Worm (Caenorhabditis elegans) whole organism, young adult: ENCODE results near the gene Y59A8B.12.
A peak's percentile ranks its signal among the peaks of the same experiment; 100 is the strongest.

ENCODE experiments used
- B0261.1 ChIP-seq: sonication (generic microtip); optimal IDR thresholded peaks from 2 replicates; lab custom pipeline; 2016; ENCODE audit warnings: mild to moderate bottlenecking, missing genetic modification characterization, moderate library complexity, missing compliant biosample characterization
- D2030.7 ChIP-seq: fragments of 200-800 bp; sonication (Bioruptor generic); IDR thresholded peaks from 2 replicates; pipeline ENCODE4 v1.3.6; 2022; ENCODE audit warnings: missing genetic modification reagents, missing genetic modification characterization, missing compliant biosample characterization
- F23B12.7 ChIP-seq: sonication (generic microtip); optimal IDR thresholded peaks from 2 replicates; lab custom pipeline; 2017; ENCODE audit warnings: missing genetic modification characterization, mild to moderate bottlenecking, missing compliant biosample characterization, antibody characterized with exemption, moderate library complexity; ENCODE audit not compliant: insufficient read depth
- F49E8.2 ChIP-seq: sonication (generic microtip); optimal IDR thresholded peaks from 3 replicates; lab custom pipeline; 2017; ENCODE audit warnings: missing genetic modification characterization, mild to moderate bottlenecking, missing compliant biosample characterization, antibody characterized with exemption, moderate library complexity; ENCODE audit not compliant: insufficient read depth
- F52B5.7 ChIP-seq: sonication (generic microtip); optimal IDR thresholded peaks from 2 replicates; lab custom pipeline; 2016; ENCODE audit warnings: mild to moderate bottlenecking, missing genetic modification characterization, missing compliant biosample characterization
- attf-5 ChIP-seq: fragments of 200-800 bp; sonication (Bioruptor generic); optimal IDR thresholded peaks from 2 replicates; lab custom pipeline; 2018; ENCODE audit warnings: mild to moderate bottlenecking, missing genetic modification characterization, missing compliant biosample characterization
- ccch-3 ChIP-seq: fragments of 200-800 bp; sonication (Bioruptor generic); optimal IDR thresholded peaks from 2 replicates; lab custom pipeline; 2018; ENCODE audit warnings: mild to moderate bottlenecking, missing genetic modification characterization, missing compliant biosample characterization
- cebp-1 ChIP-seq, 2 experiments: fragments of 200-800 bp in 1 of 2; sonication (Bioruptor generic) in 1 of 2; sonication (generic microtip) in 1 of 2; IDR thresholded peaks in 1 of 2; optimal IDR thresholded peaks in 1 of 2; 2 replicates each; pipeline versions ENCODE4 v1.3.6 to Lab custom; 2017 to 2022; ENCODE audit warnings: missing compliant biosample characterization in 2 of 2, missing genetic modification characterization in 2 of 2, mild to moderate bottlenecking in 1 of 2, missing genetic modification reagents in 1 of 2, moderate library complexity in 1 of 2
- ceh-100 ChIP-seq: fragments of 200-800 bp; sonication (Bioruptor generic); IDR thresholded peaks from 2 replicates; pipeline ENCODE4 v1.3.6; 2022; ENCODE audit warnings: missing genetic modification reagents, missing genetic modification characterization, missing compliant biosample characterization
- dpl-1 ChIP-seq: fragments of 150-350 bp; optimal IDR thresholded peaks from 2 replicates; lab custom pipeline; 2014; ENCODE audit warnings: missing biosample characterization, missing genetic modification reagents, missing genetic modification characterization
- gei-17 ChIP-seq: fragments of 200-800 bp; sonication (Bioruptor generic); optimal IDR thresholded peaks from 2 replicates; lab custom pipeline; 2018; ENCODE audit warnings: mild to moderate bottlenecking, missing genetic modification characterization, missing compliant biosample characterization
- hlh-12 ChIP-seq: sonication (generic microtip); optimal IDR thresholded peaks from 2 replicates; lab custom pipeline; 2016; ENCODE audit warnings: missing genetic modification characterization, missing compliant biosample characterization
- hmg-1.2 ChIP-seq: fragments of 200-800 bp; sonication (Bioruptor generic); IDR thresholded peaks from 2 replicates; pipeline ENCODE4 v1.3.6; 2022; ENCODE audit warnings: missing genetic modification reagents, missing genetic modification characterization, missing compliant biosample characterization
- lir-1 ChIP-seq: fragments of 200-800 bp; sonication (Bioruptor generic); conservative IDR thresholded peaks from 2 replicates; pipeline ENCODE4 v1.3.6; 2022; ENCODE audit warnings: missing genetic modification reagents, missing genetic modification characterization, missing compliant biosample characterization
- lsl-1 ChIP-seq: fragments of 200-800 bp; sonication (Bioruptor generic); optimal IDR thresholded peaks from 2 replicates; lab custom pipeline; 2018; ENCODE audit warnings: mild to moderate bottlenecking, missing genetic modification characterization, moderate library complexity, missing compliant biosample characterization
- madf-6 ChIP-seq: fragments of 200-800 bp; sonication (Bioruptor generic); IDR thresholded peaks from 2 replicates; pipeline ENCODE4 v1.3.6; 2022; ENCODE audit warnings: missing genetic modification reagents, missing genetic modification characterization, missing compliant biosample characterization
- mcd-1 ChIP-seq: fragments of 200-800 bp; sonication (Bioruptor generic); IDR thresholded peaks from 2 replicates; pipeline ENCODE4 v1.3.6; 2022; ENCODE audit warnings: missing genetic modification reagents, missing genetic modification characterization, missing compliant biosample characterization
- nhr-179 ChIP-seq: sonication (generic microtip); optimal IDR thresholded peaks from 2 replicates; lab custom pipeline; 2016; ENCODE audit warnings: mild to moderate bottlenecking, missing genetic modification characterization, missing compliant biosample characterization
- nhr-90 ChIP-seq: sonication (generic microtip); optimal IDR thresholded peaks from 2 replicates; lab custom pipeline; 2016; ENCODE audit warnings: missing genotype, mild to moderate bottlenecking, missing genetic modification characterization, missing compliant biosample characterization
- rec-8 ChIP-seq, 2 experiments: sonication (generic microtip); optimal IDR thresholded peaks; 2 replicates each; lab custom pipeline; 2016; ENCODE audit warnings: mild to moderate bottlenecking in 2 of 2, missing genetic modification characterization in 2 of 2, missing genetic modification reagents in 2 of 2, missing genotype in 2 of 2, missing biosample characterization in 1 of 2, missing compliant biosample characterization in 1 of 2, moderate library complexity in 1 of 2
- repo-1 ChIP-seq: sonication (generic microtip); optimal IDR thresholded peaks from 2 replicates; lab custom pipeline; 2017; ENCODE audit warnings: mild to moderate bottlenecking, missing genetic modification characterization, missing compliant biosample characterization
- sdz-38 ChIP-seq: sonication (generic microtip); optimal IDR thresholded peaks from 2 replicates; lab custom pipeline; 2016; ENCODE audit warnings: missing genotype, missing genetic modification characterization, missing compliant biosample characterization
- snpc-1.3 ChIP-seq: sonication (generic microtip); optimal IDR thresholded peaks from 2 replicates; lab custom pipeline; 2017; ENCODE audit warnings: missing genetic modification characterization, mild to moderate bottlenecking, missing compliant biosample characterization, antibody characterized with exemption, moderate library complexity, missing genotype, missing genetic modification reagents; ENCODE audit not compliant: insufficient read depth
- snpc-4 ChIP-seq, 5 experiments: fragments of 150-350 bp in 1 of 5; sonication (generic microtip) in 4 of 5; optimal IDR thresholded peaks; 2 replicates each; lab custom pipeline; 2014 to 2018; ENCODE audit warnings: missing genetic modification characterization in 5 of 5, missing biosample characterization in 3 of 5, antibody characterized with exemption in 2 of 5, mild to moderate bottlenecking in 2 of 5, missing compliant biosample characterization in 2 of 5, missing genotype in 2 of 5, moderate library complexity in 2 of 5, missing genetic modification reagents in 1 of 5
- sptf-2 ChIP-seq: fragments of 200-800 bp; sonication (Bioruptor generic); optimal IDR thresholded peaks from 2 replicates; lab custom pipeline; 2018; ENCODE audit warnings: mild to moderate bottlenecking, missing genetic modification characterization, missing compliant biosample characterization
- tlf-1 ChIP-seq: fragments of 200-800 bp; sonication (Bioruptor generic); optimal IDR thresholded peaks from 2 replicates; lab custom pipeline; 2018; ENCODE audit warnings: mild to moderate bottlenecking, missing genetic modification characterization, missing compliant biosample characterization
- unc-62 ChIP-seq: fragments of 150-350 bp; optimal IDR thresholded peaks from 2 replicates; lab custom pipeline; 2014; ENCODE audit warnings: missing biosample characterization, missing genetic modification reagents, missing genetic modification characterization
- xnd-1 ChIP-seq: sonication (generic microtip); optimal IDR thresholded peaks from 2 replicates; lab custom pipeline; 2016; ENCODE audit warnings: missing genotype, missing genetic modification reagents, missing genetic modification characterization, missing compliant biosample characterization

Y59A8B.12 gene

DNA sequence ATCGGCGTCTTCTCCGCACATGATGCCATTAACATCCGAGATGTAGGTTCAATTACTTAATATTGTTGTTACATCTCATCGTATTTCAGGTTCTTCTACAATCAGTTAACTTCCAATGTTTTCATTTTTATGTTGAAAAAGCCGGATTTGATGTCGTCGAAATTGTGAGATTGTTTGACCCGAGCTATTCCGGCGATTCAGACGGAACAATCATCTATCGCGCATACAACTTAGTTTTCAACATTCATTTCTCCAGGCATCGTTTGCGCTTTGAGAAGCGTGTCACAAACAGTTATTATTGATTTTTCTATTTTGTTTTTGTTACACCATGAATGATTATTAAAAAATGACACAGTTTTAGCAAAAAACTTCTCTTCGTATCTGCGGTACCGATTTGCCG is 42.5 kb upstream of the Y59A8B.12 start:
- TF ChIP-seq gei-17 (GFP tag; lab: Kevin White, UChicago) = no peak
- TF ChIP-seq F52B5.7 (tag; lab: Kevin White, UChicago) = no peak
- TF ChIP-seq nhr-179 (tag; lab: Kevin White, UChicago) = no peak
- TF ChIP-seq xnd-1 = no peak
- TF ChIP-seq repo-1 (tag; lab: Kevin White, UChicago) = no peak
- TF ChIP-seq tlf-1 (GFP tag; lab: Kevin White, UChicago) = no peak

- TF ChIP-seq F49E8.2 (tag; lab: Kevin White, UChicago) = peak; percentile 43
- TF ChIP-seq sptf-2 (GFP tag; lab: Kevin White, UChicago) = no peak
- no peak for TF ChIP-seq rec-8 (tag; optimal IDR thresholded peaks at IDR 0.05; lab: Kevin White, UChicago)
- TF ChIP-seq lsl-1 (GFP tag; lab: Kevin White, UChicago) = peak; percentile 71
- TF ChIP-seq repo-1 (tag; lab: Kevin White, UChicago) = no peak
- TF ChIP-seq snpc-1.3 (tag; lab: Kevin White, UChicago) = peak; percentile 32
Observed at ce11 chrV:18127192-18127591, 41.2 kb upstream of the Y59A8B.12 start, which contains the start of gene fbxa-211. fbxa-211 (plus strand) TSS chrV:18127519.

DNA sequence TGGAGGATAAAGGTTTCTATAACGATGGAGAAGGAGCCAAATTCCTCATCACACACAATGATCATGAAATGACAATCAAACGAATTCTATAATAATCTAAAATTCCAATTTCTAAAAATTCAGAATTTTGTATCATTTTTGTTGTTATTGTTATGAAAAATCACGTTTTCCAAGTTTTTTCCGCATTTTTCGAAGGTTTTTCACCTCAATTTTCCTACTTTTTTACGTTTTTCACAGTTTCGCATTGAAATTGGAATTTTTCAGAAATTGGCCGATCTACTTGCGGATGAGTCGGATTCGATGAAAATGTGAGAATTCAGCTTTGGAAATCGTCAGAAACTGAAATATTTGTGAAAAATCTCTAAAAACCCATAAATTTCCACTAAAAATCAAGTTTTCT is 39.1 kb upstream of the Y59A8B.12 start, which contains the start of gene fbxa-210:
fbxa-210 (plus strand) TSS at position 301 of the 400 bp plus-strand sequence.
- TF ChIP-seq lir-1 (GFP tag; lab: Robert Waterston, UW) (no peak), madf-6 (GFP tag; lab: Robert Waterston, UW) (no peak)
- TF ChIP-seq, all 124 proteins: peak for 0

DNA sequence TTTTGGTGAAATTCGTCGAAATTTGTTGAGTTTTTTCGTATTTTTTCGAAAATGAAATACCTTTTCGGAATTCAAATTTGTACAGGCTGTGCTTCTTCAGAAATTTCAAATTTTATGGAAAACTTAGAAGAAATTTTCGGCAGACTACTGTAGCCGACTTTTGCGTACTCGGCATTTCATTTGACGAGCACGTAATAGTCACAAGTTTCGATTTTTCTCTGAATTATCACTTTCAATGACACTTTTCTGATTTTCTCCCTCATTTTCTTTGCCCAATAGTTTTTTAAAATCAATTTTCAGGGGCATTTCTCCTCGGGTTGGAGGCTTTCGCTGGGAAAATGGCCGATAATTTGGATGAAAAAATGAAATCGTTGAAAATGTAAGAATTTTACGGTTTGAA is 37.6 kb upstream of the Y59A8B.12 start, which contains the start of gene fbxa-107:
fbxa-107 (plus strand) TSS at position 301 of the 400 bp plus-strand sequence.
- no peak for TF ChIP-seq F49E8.2 (tag; lab: Kevin White, UChicago)
- TF ChIP-seq nhr-90 = no peak
- TF ChIP-seq sdz-38 = no peak
- no peak for TF ChIP-seq snpc-1.3 (tag; lab: Kevin White, UChicago)
- no peak for TF ChIP-seq F23B12.7 (tag; lab: Kevin White, UChicago)
- TF ChIP-seq hmg-1.2 = no peak
- no peak for TF ChIP-seq hlh-12
- no peak for TF ChIP-seq B0261.1
- no peak for TF ChIP-seq dpl-1 (GFP tag; lab: Kevin White, UChicago)
- no peak for TF ChIP-seq ceh-100 (GFP tag; lab: Robert Waterston, UW)
- TF ChIP-seq ccch-3 = no peak
- TF ChIP-seq unc-62 (GFP tag; lab: Kevin White, UChicago) = no peak
- no peak for TF ChIP-seq snpc-4 (GFP tag; optimal IDR thresholded peaks at IDR 0.05; lab: Kevin White, UChicago)
- TF ChIP-seq snpc-4 (tag; optimal IDR thresholded peaks at IDR 0.05; lab: Kevin White, UChicago) = no peak
- TF ChIP-seq D2030.7 = no peak
- TF ChIP-seq sptf-2 (GFP tag; lab: Kevin White, UChicago) = no peak
- TF ChIP-seq, all 124 proteins: peak for 0

DNA sequence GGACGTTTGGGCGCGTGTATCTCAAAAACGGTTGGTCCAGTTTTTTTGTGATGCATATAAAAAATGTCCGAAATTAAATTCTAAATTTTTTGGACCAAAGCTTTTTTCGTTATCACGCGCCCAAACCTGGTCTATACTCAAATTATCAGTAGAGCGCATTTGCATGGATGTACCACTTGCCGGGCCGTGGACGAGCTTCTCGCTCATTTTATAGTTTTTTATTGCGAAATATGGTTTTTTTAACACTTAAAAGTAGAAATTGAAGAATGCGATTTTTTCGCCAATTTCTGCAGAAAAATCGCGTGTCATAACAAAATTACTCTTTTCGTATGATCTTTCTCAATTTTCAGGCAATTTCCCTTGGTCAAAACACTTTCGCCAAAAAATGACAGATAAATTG is 29.0 kb upstream of the Y59A8B.12 start:
- TF ChIP-seq attf-5 (peak; percentile 13), cebp-1 (GFP tag; IDR thresholded peaks at IDR 0.05; lab: Robert Waterston, UW) (peak; percentile 93), cebp-1 (tag; optimal IDR thresholded peaks at IDR 0.05; lab: Kevin White, UChicago) (peak; percentile 90), mcd-1 (GFP tag; lab: Robert Waterston, UW) (peak; percentile 83)
